Worm (Caenorhabditis elegans): ENCODE measurements around the gene dph-3.

ce11 chrIV:9757425-9757740 lies 50.4 kb downstream of the dph-3 start, which contains the start of gene nhr-97:
- TF ChIP-seq mec-3 (tag; optimal IDR thresholded peaks at IDR 0.05; ENCODE audit: borderline replicate concordance) (no peak), ceh-22 (tag; optimal IDR thresholded peaks at IDR 0.05) (no peak), nfya-1 (tag; optimal IDR thresholded peaks at IDR 0.05) (no peak), pax-1 (tag; optimal IDR thresholded peaks at IDR 0.05) (no peak), T23F11.4 (GFP tag; optimal IDR thresholded peaks at IDR 0.05) (no peak), hlh-30 (tag; optimal IDR thresholded peaks at IDR 0.05; ENCODE audit: insufficient read depth) (no peak), pat-9 (tag; optimal IDR thresholded peaks at IDR 0.05) (no peak), pros-1 (tag; optimal IDR thresholded peaks at IDR 0.05) (no peak)
